Worm (Caenorhabditis elegans) whole organism, L1 larva: ENCODE results near the gene unc-51.
A peak's percentile ranks its signal among the peaks of the same experiment; 100 is the strongest.

Source experiments
- ceh-90 ChIP-seq: sonication (generic microtip); optimal IDR thresholded peaks from 2 replicates; lab custom pipeline; 2016; ENCODE audit warnings: missing genetic modification characterization, missing compliant biosample characterization
- dpl-1 ChIP-seq, 3 experiments: fragments of 150-350 bp in 2 of 3; sonication (generic microtip) in 1 of 3; optimal IDR thresholded peaks; 2 replicates each; lab custom pipeline; 2014 to 2017; ENCODE audit warnings: missing biosample characterization in 3 of 3, missing genetic modification characterization in 3 of 3, missing genetic modification reagents in 3 of 3
- ets-5 ChIP-seq: fragments of 200-800 bp; sonication (Bioruptor generic); IDR thresholded peaks from 2 replicates; pipeline ENCODE4 v1.3.6; 2022; ENCODE audit warnings: missing genetic modification characterization, missing compliant biosample characterization
- nhr-28 ChIP-seq: fragments of 150-350 bp; optimal IDR thresholded peaks from 2 replicates; lab custom pipeline; 2014; ENCODE audit warnings: missing biosample characterization, missing genetic modification characterization
- nhr-77 ChIP-seq: fragments of 150-350 bp; optimal IDR thresholded peaks from 2 replicates; lab custom pipeline; 2014; ENCODE audit warnings: missing biosample characterization, missing genetic modification characterization
- pqm-1 ChIP-seq: sonication (generic microtip); optimal IDR thresholded peaks from 3 replicates; lab custom pipeline; 2017; ENCODE audit warnings: missing biosample characterization, missing genetic modification characterization
- rnt-1 ChIP-seq: sonication (generic microtip); optimal IDR thresholded peaks from 2 replicates; lab custom pipeline; 2016; ENCODE audit warnings: mild to moderate bottlenecking, missing genetic modification characterization, moderate library complexity, missing compliant biosample characterization
- snpc-4 ChIP-seq: fragments of 150-350 bp; optimal IDR thresholded peaks from 2 replicates; lab custom pipeline; 2014; ENCODE audit warnings: missing biosample characterization, missing genetic modification characterization
- sptf-1 ChIP-seq: fragments of 150-350 bp; optimal IDR thresholded peaks from 2 replicates; lab custom pipeline; 2014; ENCODE audit warnings: missing biosample characterization, missing genetic modification characterization
- tbx-2 ChIP-seq: sonication (generic microtip); optimal IDR thresholded peaks from 2 replicates; lab custom pipeline; 2016; ENCODE audit warnings: missing genetic modification characterization, missing compliant biosample characterization
- xbp-1 ChIP-seq: sonication (generic microtip); optimal IDR thresholded peaks from 2 replicates; lab custom pipeline; 2016; ENCODE audit warnings: missing genetic modification characterization, missing compliant biosample characterization
- ztf-11 ChIP-seq, 2 experiments: sonication (generic microtip); optimal IDR thresholded peaks; 2 replicates each; lab custom pipeline; 2016 to 2017; ENCODE audit warnings: missing genetic modification characterization in 2 of 2, missing biosample characterization in 1 of 2, missing compliant biosample characterization in 1 of 2

- TF ChIP-seq pqm-1 (tag; lab: Kevin White, UChicago) (no peak), dpl-1 (GFP tag; optimal IDR thresholded peaks at IDR 0.05; lab: Kevin White, UChicago) (peak in 2 of 3 experiments; percentile 48 to 49), ztf-11 (tag; optimal IDR thresholded peaks at IDR 0.05; lab: Kevin White, UChicago) (peak in 1 of 2 experiments; percentile 57), ets-5 (GFP tag; lab: Robert Waterston, UW) (no peak), tbx-2 (tag; lab: Kevin White, UChicago) (peak; percentile 84), ceh-90 (tag; lab: Kevin White, UChicago) (no peak), xbp-1 (tag; lab: Kevin White, UChicago) (peak; percentile 76), rnt-1 (tag; lab: Kevin White, UChicago) (peak; percentile 84), snpc-4 (tag; lab: Kevin White, UChicago) (peak; percentile 35), nhr-28 (tag; lab: Kevin White, UChicago) (no peak), nhr-77 (tag; lab: Kevin White, UChicago) (peak; percentile 35), sptf-1 (tag; lab: Kevin White, UChicago) (no peak)
Measured at ce11 chrV:20005724-20006132, 1.4 kb upstream of the unc-51 start.
